Worm (Caenorhabditis elegans): ENCODE measurements around the gene plg-1.

DNA sequence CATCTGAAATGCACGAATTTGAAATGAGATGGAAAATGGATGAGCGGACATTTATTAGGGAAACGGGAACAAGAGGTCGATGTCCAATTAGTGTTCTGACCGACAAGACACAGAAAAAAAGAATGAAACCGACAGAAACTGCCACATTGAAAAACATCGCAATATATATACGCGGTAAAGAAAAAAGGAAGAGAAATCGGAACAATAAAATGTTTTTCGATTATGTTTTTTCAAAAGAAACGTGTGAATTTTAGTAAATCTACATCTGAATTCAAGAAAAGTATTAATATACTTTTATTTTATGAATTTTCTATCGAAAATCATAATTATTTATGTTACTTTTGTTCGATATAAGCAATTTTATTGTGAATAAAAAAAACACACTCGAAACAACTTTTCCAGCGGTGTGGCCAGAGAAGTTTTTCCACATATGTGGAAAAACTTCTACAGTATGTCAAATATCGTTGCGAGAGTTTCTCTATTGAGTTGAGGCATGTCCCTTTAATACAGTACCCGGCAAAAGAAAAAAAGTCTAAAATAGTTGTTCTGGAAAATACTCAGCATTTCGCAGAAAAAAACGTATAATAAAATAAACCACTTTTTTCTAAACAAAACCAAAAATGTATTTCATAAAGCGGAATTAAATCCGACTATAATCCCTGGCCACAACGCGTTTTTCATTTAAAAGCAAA lies 20.9 kb upstream of the plg-1 start, which contains the start of gene F44E2.10:
- no peak for TF ChIP-seq pha-2 (tag; optimal IDR thresholded peaks at IDR 0.05)
- TF ChIP-seq hlh-30 (tag; optimal IDR thresholded peaks at IDR 0.05; ENCODE audit: insufficient read depth), result no peak
- no peak for TF ChIP-seq ceh-2 (tag; optimal IDR thresholded peaks at IDR 0.05)
- TF ChIP-seq ttx-3 (tag; optimal IDR thresholded peaks at IDR 0.05), result no peak
- TF ChIP-seq ceh-34 (tag; optimal IDR thresholded peaks at IDR 0.05), result no peak
- no peak for TF ChIP-seq Y22D7AL.16 (tag; optimal IDR thresholded peaks at IDR 0.05)
- TF ChIP-seq sox-4 (tag; optimal IDR thresholded peaks at IDR 0.05), result no peak
- TF ChIP-seq tbx-2 (tag; optimal IDR thresholded peaks at IDR 0.05), result no peak
- TF ChIP-seq hlh-13 (GFP tag; optimal IDR thresholded peaks at IDR 0.05), result no peak
- TF ChIP-seq fkh-10 (GFP tag; optimal IDR thresholded peaks at IDR 0.05), result no peak
- TF ChIP-seq pha-4 (tag; optimal IDR thresholded peaks at IDR 0.05), result no peak
- TF ChIP-seq ama-1 (optimal IDR thresholded peaks at IDR 0.05), result no peak
- TF ChIP-seq rnt-1 (tag; optimal IDR thresholded peaks at IDR 0.05), result no peak
